Worm (Caenorhabditis elegans): ENCODE results near the gene jmjd-3.3.

jmjd-3.3 gene

ce11 chrX:13471855-13472254 is 35.6 kb downstream of the jmjd-3.3 start, which contains the start of gene tre-4:
TSS of gene tre-4 (plus strand) at chrX:13472155.
- TF ChIP-seq pha-4 (tag; optimal IDR thresholded peaks at IDR 0.05), result no peak
- TF ChIP-seq unc-120 (tag; optimal IDR thresholded peaks at IDR 0.05; ENCODE audit: poor library complexity, severe bottlenecking), result no peak
- no peak for TF ChIP-seq nhr-76 (tag; optimal IDR thresholded peaks at IDR 0.05)
- TF ChIP-seq lin-32 (GFP tag; optimal IDR thresholded peaks at IDR 0.05), result no peak
- TF ChIP-seq M03D4.4 (tag; optimal IDR thresholded peaks at IDR 0.05), result no peak

- TF ChIP-seq hlh-1 (tag; optimal IDR thresholded peaks at IDR 0.05), result no peak
- TF ChIP-seq nhr-76 (tag; optimal IDR thresholded peaks at IDR 0.05), result no peak
- TF ChIP-seq lin-13 (tag; optimal IDR thresholded peaks at IDR 0.05), result no peak
- no peak for TF ChIP-seq mep-1 (tag; optimal IDR thresholded peaks at IDR 0.05)
- no peak for TF ChIP-seq flh-1 (GFP tag; optimal IDR thresholded peaks at IDR 0.05)
- TF ChIP-seq zip-8 (tag; optimal IDR thresholded peaks at IDR 0.05), result no peak
- TF ChIP-seq ceh-39 (tag; optimal IDR thresholded peaks at IDR 0.05), result no peak
- TF ChIP-seq unc-120 (tag; optimal IDR thresholded peaks at IDR 0.05; ENCODE audit: poor library complexity, severe bottlenecking), result no peak
These were observed 41.1 kb downstream of the jmjd-3.3 start, which contains the start of gene efn-3 for ce11 chrX:13477356-13477755. TSS of gene efn-3 (minus strand) at chrX:13477456.

ce11 chrX:13481704-13482103 is 45.5 kb downstream of the jmjd-3.3 start, which contains the start of gene srd-50:
TSS of gene srd-50 (minus strand) at chrX:13481804.
- TF ChIP-seq pha-4 (tag; optimal IDR thresholded peaks at IDR 0.05), result no peak
- no peak for TF ChIP-seq ham-2 (GFP tag; optimal IDR thresholded peaks at IDR 0.05)
- no peak for TF ChIP-seq nhr-237 (tag; optimal IDR thresholded peaks at IDR 0.05)
- no peak for TF ChIP-seq lin-32 (GFP tag; optimal IDR thresholded peaks at IDR 0.05)
- no peak for TF ChIP-seq sem-2 (GFP tag; optimal IDR thresholded peaks at IDR 0.05)
- no peak for TF ChIP-seq elt-1 (tag; optimal IDR thresholded peaks at IDR 0.05; ENCODE audit: borderline replicate concordance, insufficient read depth)
- TF ChIP-seq drap-1 (GFP tag; optimal IDR thresholded peaks at IDR 0.05), result no peak
- no peak for TF ChIP-seq nhr-12 (tag; optimal IDR thresholded peaks at IDR 0.05)
- TF ChIP-seq sptf-1 (tag; optimal IDR thresholded peaks at IDR 0.05), result no peak
- no peak for TF ChIP-seq ceh-39 (tag; optimal IDR thresholded peaks at IDR 0.05)
- TF ChIP-seq unc-62 (GFP tag; optimal IDR thresholded peaks at IDR 0.05), result no peak
- no peak for TF ChIP-seq cnd-1 (tag; optimal IDR thresholded peaks at IDR 0.05)
- TF ChIP-seq nhr-28 (tag; optimal IDR thresholded peaks at IDR 0.05), result no peak

- TF ChIP-seq nhr-12 (tag; optimal IDR thresholded peaks at IDR 0.05) (no peak), mls-2 (tag; optimal IDR thresholded peaks at IDR 0.05) (no peak), ztf-11 (tag; optimal IDR thresholded peaks at IDR 0.05) (no peak), elt-3 (tag; optimal IDR thresholded peaks at IDR 0.05) (no peak), hlh-1 (tag; optimal IDR thresholded peaks at IDR 0.05) (no peak), unc-62 (GFP tag; optimal IDR thresholded peaks at IDR 0.05) (no peak), nhr-2 (tag; optimal IDR thresholded peaks at IDR 0.05) (no peak), cnd-1 (tag; optimal IDR thresholded peaks at IDR 0.05) (no peak), unc-120 (tag; optimal IDR thresholded peaks at IDR 0.05; ENCODE audit: poor library complexity, severe bottlenecking) (no peak), M03D4.4 (tag; optimal IDR thresholded peaks at IDR 0.05) (no peak), ceh-43 (GFP tag; optimal IDR thresholded peaks at IDR 0.05) (no peak)
These were observed 48.6 kb downstream of the jmjd-3.3 start, which contains the start of gene srd-51 for ce11 chrX:13484813-13485212. TSS of gene srd-51 (minus strand) at chrX:13484913.
